Worm (Caenorhabditis elegans): Measurements from ENCODE around the gene F49C12.6.

DNA sequence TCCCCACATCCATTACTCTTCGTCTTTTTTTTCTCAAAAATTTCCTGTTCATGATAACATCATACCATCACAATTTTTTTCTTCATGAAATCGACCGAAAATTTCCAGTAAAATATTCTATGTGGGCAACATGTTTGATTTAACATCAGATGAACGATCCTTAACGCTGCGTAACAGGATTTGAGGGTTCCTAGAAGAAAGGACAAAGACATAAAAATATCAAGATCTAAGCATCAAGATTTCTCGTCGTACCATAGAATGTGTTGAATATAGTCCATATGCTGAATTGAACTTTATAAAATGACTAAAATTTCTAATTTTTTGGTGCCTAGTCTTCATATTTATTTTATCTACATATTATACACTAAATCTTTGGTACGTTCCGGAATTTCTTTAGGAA, 8.7 kb downstream of the F49C12.6 start, which contains the start of gene F49C12.3:
- TF ChIP-seq dao-5 (tag; optimal IDR thresholded peaks at IDR 0.05) (no peak), him-1 (tag; optimal IDR thresholded peaks at IDR 0.05) (no peak), W03F9.2 (tag; optimal IDR thresholded peaks at IDR 0.05) (no peak)
